Fruit fly (Drosophila melanogaster): Measurements from ENCODE around the gene CG8927.

dm6 chr3R:16206162-16206561 is 25.3 kb downstream of the CG8927 start:
- TF ChIP-seq psq (GFP tag; optimal IDR thresholded peaks at IDR 0.05) (no peak), fru (GFP tag; optimal IDR thresholded peaks at IDR 0.05) (no peak)

All from whole organism, wandering third instar larva.